Worm (Caenorhabditis elegans) whole organism, midembryonic: ENCODE data around the gene H03G16.5.

ENCODE experiments used
- T22C8.4 ChIP-seq: fragments of 200-800 bp; sonication (Bioruptor generic); IDR thresholded peaks from 2 replicates; pipeline ENCODE4 v1.3.6; 2022; ENCODE audit warnings: missing genetic modification characterization, missing compliant biosample characterization
- cog-1 ChIP-seq: sonication (generic microtip); optimal IDR thresholded peaks from 2 replicates; lab custom pipeline; 2016; ENCODE audit warnings: missing genetic modification characterization, missing compliant biosample characterization
- flt-1 ChIP-seq: fragments of 200-800 bp; sonication (Bioruptor generic); IDR thresholded peaks from 2 replicates; pipeline ENCODE4 v1.3.6; 2022; ENCODE audit warnings: missing genetic modification characterization, missing compliant biosample characterization
- klf-2 ChIP-seq: fragments of 200-800 bp; sonication (Bioruptor generic); conservative IDR thresholded peaks from 2 replicates; pipeline ENCODE4 v1.3.6; 2022; ENCODE audit warnings: missing genetic modification reagents, missing genetic modification characterization, missing compliant biosample characterization
- med-1 ChIP-seq: sonication (generic microtip); optimal IDR thresholded peaks from 2 replicates; lab custom pipeline; 2017; ENCODE audit warnings: missing genetic modification characterization, mild to moderate bottlenecking, missing compliant biosample characterization, antibody characterized with exemption, missing genetic modification reagents; ENCODE audit not compliant: insufficient read depth
- ref-1 ChIP-seq: fragments of 200-800 bp; sonication (Bioruptor generic); conservative IDR thresholded peaks from 2 replicates; pipeline ENCODE4 v1.3.6; 2022; ENCODE audit warnings: missing genetic modification reagents, missing genetic modification characterization, missing compliant biosample characterization
- tab-1 ChIP-seq: fragments of 200-800 bp; sonication (Bioruptor generic); IDR thresholded peaks from 2 replicates; pipeline ENCODE4 v1.3.6; 2022; ENCODE audit warnings: missing genetic modification characterization, missing compliant biosample characterization
- ztf-29 ChIP-seq: fragments of 200-800 bp; sonication (Bioruptor generic); IDR thresholded peaks from 2 replicates; pipeline ENCODE4 v1.3.6; 2022; ENCODE audit warnings: missing genetic modification reagents, missing genetic modification characterization, missing compliant biosample characterization

- TF ChIP-seq klf-2 (GFP tag; lab: Robert Waterston, UW): no peak
- no peak for TF ChIP-seq cog-1
- TF ChIP-seq med-1: no peak
- TF ChIP-seq ztf-29 (GFP tag; lab: Robert Waterston, UW): no peak
- no peak for TF ChIP-seq T22C8.4 (GFP tag; lab: Robert Waterston, UW)
- no peak for TF ChIP-seq ref-1 (GFP tag; lab: Robert Waterston, UW)
- no peak for TF ChIP-seq flt-1 (GFP tag; lab: Robert Waterston, UW)
- no peak for TF ChIP-seq tab-1 (GFP tag; lab: Robert Waterston, UW)
Observed at ce11 chrX:15006847-15007358, 49.7 kb downstream of the H03G16.5 start, which contains the start of gene ergi-2.
